Fruit fly (Drosophila melanogaster) whole organism, embryonic: ENCODE measurements around the gene Clc.
A peak's percentile ranks its signal among the peaks of the same experiment; 100 is the strongest.

Experiments
- Atf3 ChIP-seq: fragments of 200-800 bp; sonication (Bioruptor generic); optimal IDR thresholded peaks from 3 replicates; lab custom pipeline; 2016; ENCODE audit warnings: missing biosample characterization, missing genetic modification characterization
- Bgb ChIP-seq: fragments of 200-800 bp; sonication (Bioruptor generic); IDR thresholded peaks from 2 replicates; pipeline ENCODE4 v1.3.6; 2022; ENCODE audit warnings: missing biosample characterization, missing genetic modification characterization; ENCODE audit not compliant: partially characterized antibody
- CG11398 ChIP-seq: fragments of 200-800 bp; sonication (Bioruptor generic); optimal IDR thresholded peaks from 2 replicates; lab custom pipeline; 2016; ENCODE audit warnings: missing biosample characterization, missing genetic modification characterization
- CG15073 ChIP-seq: fragments of 200-800 bp; sonication (Bioruptor generic); optimal IDR thresholded peaks from 2 replicates; lab custom pipeline; 2016; ENCODE audit warnings: missing biosample characterization, missing genetic modification characterization
- CG16815 ChIP-seq: fragments of 200-800 bp; sonication (Bioruptor generic); optimal IDR thresholded peaks from 3 replicates; lab custom pipeline; 2017; ENCODE audit warnings: missing biosample characterization, mild to moderate bottlenecking, missing genetic modification characterization
- CG17361 ChIP-seq: fragments of 200-800 bp; sonication (Bioruptor generic); IDR thresholded peaks from 3 replicates; pipeline ENCODE4 v1.3.6; 2022; ENCODE audit warnings: missing biosample characterization, missing genetic modification characterization
- CG17912 ChIP-seq: fragments of 200-800 bp; sonication (Bioruptor generic); optimal IDR thresholded peaks from 2 replicates; lab custom pipeline; 2018; ENCODE audit warnings: missing biosample characterization, mild to moderate bottlenecking, missing genetic modification characterization
- CG2120 ChIP-seq: fragments of 200-800 bp; sonication (Bioruptor generic); optimal IDR thresholded peaks from 3 replicates; lab custom pipeline; 2016; ENCODE audit warnings: missing biosample characterization, missing genetic modification characterization
- CG31224 ChIP-seq: fragments of 200-800 bp; sonication (Bioruptor generic); IDR thresholded peaks from 2 replicates; pipeline ENCODE4 v1.3.6; 2022; ENCODE audit warnings: missing biosample characterization, missing genetic modification characterization
- CG31365 ChIP-seq: fragments of 200-800 bp; sonication (Bioruptor generic); optimal IDR thresholded peaks from 2 replicates; lab custom pipeline; 2018; ENCODE audit warnings: missing biosample characterization, mild to moderate bottlenecking, missing genetic modification characterization
- CG4820 ChIP-seq: fragments of 200-800 bp; sonication (Bioruptor generic); optimal IDR thresholded peaks from 3 replicates; lab custom pipeline; 2016; ENCODE audit warnings: missing biosample characterization, missing genetic modification characterization
- CG6272 ChIP-seq: fragments of 200-800 bp; sonication (Bioruptor generic); IDR thresholded peaks from 2 replicates; pipeline ENCODE4 v1.3.6; 2022; ENCODE audit warnings: missing biosample characterization, missing genetic modification characterization
- CG6654 ChIP-seq: fragments of 200-800 bp; sonication (Bioruptor generic); optimal IDR thresholded peaks from 2 replicates; lab custom pipeline; 2017; ENCODE audit warnings: missing biosample characterization, mild to moderate bottlenecking, missing genetic modification characterization
- CG6854 ChIP-seq: fragments of 200-800 bp; sonication (Bioruptor generic); optimal IDR thresholded peaks from 3 replicates; lab custom pipeline; 2017; ENCODE audit warnings: missing biosample characterization, mild to moderate bottlenecking, missing genetic modification characterization
- CG7372 ChIP-seq: fragments of 200-800 bp; sonication (Bioruptor generic); IDR thresholded peaks from 2 replicates; pipeline ENCODE4 v1.3.6; 2022; ENCODE audit warnings: missing biosample characterization, missing genetic modification characterization
- CG7839 ChIP-seq: fragments of 200-800 bp; sonication (Bioruptor generic); optimal IDR thresholded peaks from 3 replicates; lab custom pipeline; 2018; ENCODE audit warnings: missing biosample characterization, mild to moderate bottlenecking, missing genetic modification characterization, moderate library complexity
- CG9797 ChIP-seq: fragments of 200-800 bp; sonication (Bioruptor generic); optimal IDR thresholded peaks from 3 replicates; lab custom pipeline; 2018; ENCODE audit warnings: missing biosample characterization, mild to moderate bottlenecking, missing genetic modification characterization
- CoRest ChIP-seq: fragments of 200-800 bp; sonication (Bioruptor generic); optimal IDR thresholded peaks from 3 replicates; lab custom pipeline; 2018; ENCODE audit warnings: missing biosample characterization, mild to moderate bottlenecking, missing genetic modification characterization, moderate library complexity
- Dbx ChIP-seq: fragments of 200-800 bp; sonication (Bioruptor generic); IDR thresholded peaks from 3 replicates; pipeline ENCODE4 v1.3.6; 2022; ENCODE audit warnings: missing biosample characterization, missing genetic modification characterization
- Dref ChIP-seq: fragments of 200-800 bp; sonication (Bioruptor generic); IDR thresholded peaks from 2 replicates; pipeline ENCODE4 v1.3.6; 2022; ENCODE audit warnings: missing biosample characterization, missing genetic modification characterization
- HLHmδ ChIP-seq: fragments of 200-800 bp; sonication (Bioruptor generic); optimal IDR thresholded peaks from 2 replicates; lab custom pipeline; 2018; ENCODE audit warnings: missing biosample characterization, mild to moderate bottlenecking, missing genetic modification characterization, moderate library complexity
- HmgD ChIP-seq: fragments of 200-800 bp; sonication (Bioruptor generic); optimal IDR thresholded peaks from 3 replicates; lab custom pipeline; 2016; ENCODE audit warnings: missing biosample characterization, missing genetic modification characterization
- Hr78 ChIP-seq, 2 experiments: fragments of 200-800 bp in 1 of 2; fragments of >200 bp in 1 of 2; sonication (Bioruptor generic) in 1 of 2; optimal IDR thresholded peaks; 2 replicates each; lab custom pipeline; 2017 to 2019; ENCODE audit warnings: missing biosample characterization in 2 of 2, missing genetic modification characterization in 2 of 2, mild to moderate bottlenecking in 1 of 2, moderate library complexity in 1 of 2
- MBD-R2 ChIP-seq: fragments of 200-800 bp; sonication (Bioruptor generic); IDR thresholded peaks from 2 replicates; pipeline ENCODE4 v1.3.6; 2022; ENCODE audit warnings: missing biosample characterization, missing genetic modification characterization
- MESR4 ChIP-seq: fragments of 200-800 bp; sonication (Bioruptor generic); optimal IDR thresholded peaks from 2 replicates; lab custom pipeline; 2018; ENCODE audit warnings: missing biosample characterization, mild to moderate bottlenecking, missing genetic modification characterization, moderate library complexity
- NC2α ChIP-seq: fragments of 200-800 bp; sonication (Bioruptor generic); optimal IDR thresholded peaks from 2 replicates; lab custom pipeline; 2016; ENCODE audit warnings: missing biosample characterization, missing genetic modification characterization
- Oli ChIP-seq: fragments of 200-800 bp; sonication (Bioruptor generic); optimal IDR thresholded peaks from 2 replicates; lab custom pipeline; 2018; ENCODE audit warnings: missing biosample characterization, mild to moderate bottlenecking, missing genetic modification characterization, moderate library complexity
- Ravus ChIP-seq: fragments of 200-800 bp; sonication (Bioruptor generic); IDR thresholded peaks from 2 replicates; pipeline ENCODE4 v1.3.6; 2022; ENCODE audit warnings: missing biosample characterization, missing genetic modification characterization
- Six4 ChIP-seq: fragments of 200-800 bp; sonication (Bioruptor generic); optimal IDR thresholded peaks from 2 replicates; lab custom pipeline; 2016; ENCODE audit warnings: missing biosample characterization, missing genetic modification characterization
- Sry-δ ChIP-seq: fragments of 200-800 bp; sonication (Bioruptor generic); optimal IDR thresholded peaks from 2 replicates; lab custom pipeline; 2016; ENCODE audit warnings: missing biosample characterization, missing genetic modification characterization
- Taf1 ChIP-seq: fragments of 200-800 bp; sonication (Bioruptor generic); IDR thresholded peaks from 2 replicates; pipeline ENCODE4 v1.3.6; 2022; ENCODE audit warnings: missing biosample characterization, missing genetic modification characterization
- Vsx1 ChIP-seq: fragments of 200-800 bp; sonication (Bioruptor generic); optimal IDR thresholded peaks from 2 replicates; lab custom pipeline; 2017; ENCODE audit warnings: missing biosample characterization, mild to moderate bottlenecking, missing genetic modification characterization, missing genetic modification reagents
- ab ChIP-seq: fragments of 200-800 bp; sonication (Bioruptor generic); optimal IDR thresholded peaks from 2 replicates; lab custom pipeline; 2016; ENCODE audit warnings: missing biosample characterization, missing genetic modification characterization
- bigmax ChIP-seq: fragments of 200-800 bp; sonication (Bioruptor generic); optimal IDR thresholded peaks from 2 replicates; lab custom pipeline; 2018; ENCODE audit warnings: missing biosample characterization, mild to moderate bottlenecking, missing genetic modification characterization
- chinmo ChIP-seq: fragments of 200-800 bp; sonication (Bioruptor generic); IDR thresholded peaks from 4 replicates; pipeline ENCODE4 v1.3.6; 2022; ENCODE audit warnings: missing biosample characterization, missing genetic modification characterization; ENCODE audit not compliant: partially characterized antibody
- disco-r ChIP-seq: fragments of 200-800 bp; sonication (Bioruptor generic); optimal IDR thresholded peaks from 2 replicates; lab custom pipeline; 2016; ENCODE audit warnings: missing biosample characterization, missing genetic modification characterization
- fd96Cb ChIP-seq: fragments of 200-800 bp; sonication (Bioruptor generic); optimal IDR thresholded peaks from 2 replicates; lab custom pipeline; 2018; ENCODE audit warnings: missing biosample characterization, mild to moderate bottlenecking, missing genetic modification characterization, moderate library complexity
- ftz-f1 ChIP-seq: fragments of 200-800 bp; sonication (Bioruptor generic); optimal IDR thresholded peaks from 2 replicates; lab custom pipeline; 2016; ENCODE audit warnings: missing biosample characterization, missing genetic modification characterization
- gfzf ChIP-seq: fragments of 200-800 bp; sonication (Bioruptor generic); optimal IDR thresholded peaks from 2 replicates; lab custom pipeline; 2016; ENCODE audit warnings: missing biosample characterization, mild to moderate bottlenecking, missing genetic modification characterization, moderate library complexity
- grau ChIP-seq: fragments of 200-800 bp; optimal IDR thresholded peaks from 3 replicates; lab custom pipeline; 2019; ENCODE audit warnings: missing biosample characterization, mild to moderate bottlenecking, missing genetic modification characterization, moderate library complexity
- jing ChIP-seq: fragments of 200-800 bp; sonication (Bioruptor generic); optimal IDR thresholded peaks from 2 replicates; lab custom pipeline; 2018; ENCODE audit warnings: missing biosample characterization, mild to moderate bottlenecking, missing genetic modification characterization
- knrl ChIP-seq: fragments of 200-800 bp; sonication (Bioruptor generic); IDR thresholded peaks from 3 replicates; pipeline ENCODE4 v1.3.6; 2022; ENCODE audit warnings: missing biosample characterization, missing genetic modification characterization; ENCODE audit not compliant: partially characterized antibody
- lbe ChIP-seq: fragments of 200-800 bp; sonication (Bioruptor generic); optimal IDR thresholded peaks from 2 replicates; lab custom pipeline; 2016; ENCODE audit warnings: missing biosample characterization, mild to moderate bottlenecking, missing genetic modification characterization
- mirr ChIP-seq: fragments of 200-800 bp; sonication (Bioruptor generic); optimal IDR thresholded peaks from 3 replicates; lab custom pipeline; 2018; ENCODE audit warnings: missing biosample characterization, mild to moderate bottlenecking, missing genetic modification characterization
- row ChIP-seq: fragments of 200-800 bp; sonication (Bioruptor generic); IDR thresholded peaks from 3 replicates; pipeline ENCODE4 v1.3.6; 2022; ENCODE audit warnings: missing biosample characterization, missing genetic modification characterization
- sens ChIP-seq: fragments of 200-800 bp; sonication (Bioruptor generic); peaks from one replicate; lab custom pipeline; 2016; ENCODE audit warnings: missing biosample characterization, missing genetic modification characterization
- sim ChIP-seq: fragments of 200-800 bp; sonication (Bioruptor generic); IDR thresholded peaks from 2 replicates; pipeline ENCODE4 v1.3.6; 2022; ENCODE audit warnings: missing biosample characterization, missing genetic modification characterization
- stwl ChIP-seq: fragments of 200-800 bp; sonication (Bioruptor generic); optimal IDR thresholded peaks from 3 replicates; lab custom pipeline; 2018; ENCODE audit warnings: missing biosample characterization, mild to moderate bottlenecking, missing genetic modification characterization, moderate library complexity
- tll ChIP-seq, 2 experiments: fragments of 200-800 bp in 1 of 2; fragments of >200 bp in 1 of 2; sonication (Bioruptor generic) in 1 of 2; optimal IDR thresholded peaks; 2 replicates each; lab custom pipeline; 2017 to 2019; ENCODE audit warnings: missing biosample characterization in 2 of 2, missing genetic modification characterization in 2 of 2, mild to moderate bottlenecking in 1 of 2, moderate library complexity in 1 of 2
- trem ChIP-seq: fragments of 200-800 bp; optimal IDR thresholded peaks from 3 replicates; lab custom pipeline; 2019; ENCODE audit warnings: missing biosample characterization, mild to moderate bottlenecking, missing genetic modification characterization, moderate library complexity
- trh ChIP-seq: fragments of 200-800 bp; sonication (Bioruptor generic); optimal IDR thresholded peaks from 2 replicates; lab custom pipeline; 2016; ENCODE audit warnings: missing biosample characterization, missing genetic modification characterization
- tup ChIP-seq: fragments of 200-800 bp; sonication (Bioruptor generic); optimal IDR thresholded peaks from 2 replicates; lab custom pipeline; 2016; ENCODE audit warnings: missing biosample characterization, mild to moderate bottlenecking, missing genetic modification characterization, moderate library complexity

Gene Clc

dm6 chr3L:20226153-20226552 lies 14.7 kb upstream of the Clc start (continued):
- TF ChIP-seq grau (tag; lab: Kevin White, UChicago) (no peak), Ravus (GFP tag; lab: Robert Waterston, UW) (no peak), NC2α (GFP tag; lab: Kevin White, UChicago) (no peak), trem (tag; lab: Kevin White, UChicago) (peak; percentile 69), lbe (GFP tag; lab: Kevin White, UChicago) (no peak), row (GFP tag; lab: Robert Waterston, UW) (peak; percentile 27; the same call in 1 of the 3 replicates), jing (GFP tag; lab: Kevin White, UChicago) (no peak), CG6654 (GFP tag; lab: Kevin White, UChicago) (no peak), Bgb (no peak), HLHmδ (GFP tag; lab: Kevin White, UChicago) (no peak), CG7372 (GFP tag; lab: Robert Waterston, UW) (no peak), CG11398 (no peak), tup (GFP tag; lab: Kevin White, UChicago) (no peak), MBD-R2 (GFP tag; lab: Robert Waterston, UW) (peak; percentile 64), CG2120 (no peak), Taf1 (GFP tag; lab: Robert Waterston, UW) (no peak), sens (GFP tag; lab: Kevin White, UChicago) (peak; percentile 77), knrl (GFP tag; lab: Robert Waterston, UW) (peak; percentile 40; the same call in 1 of the 3 replicates), Dbx (no peak), CoRest (tag; lab: Kevin White, UChicago) (peak; percentile 38), CG4820 (GFP tag; lab: Kevin White, UChicago) (no peak), MESR4 (GFP tag; lab: Kevin White, UChicago) (peak; percentile 58), CG9797 (GFP tag; lab: Kevin White, UChicago) (peak; percentile 81), Dref (GFP tag; lab: Robert Waterston, UW) (peak; percentile 58), bigmax (no peak), sim (no peak), gfzf (peak; percentile 91), Atf3 (GFP tag; lab: Kevin White, UChicago) (no peak), tll (GFP tag; optimal IDR thresholded peaks at IDR 0.05; lab: Kevin White, UChicago) (no peak), ftz-f1 (GFP tag; lab: Kevin White, UChicago) (no peak), CG17361 (GFP tag; lab: Robert Waterston, UW) (no peak), CG16815 (GFP tag; lab: Kevin White, UChicago) (no peak), disco-r (GFP tag; lab: Kevin White, UChicago) (no peak), CG15073 (no peak), stwl (tag; lab: Kevin White, UChicago) (peak; percentile 58), CG31224 (GFP tag; lab: Robert Waterston, UW) (no peak), Six4 (GFP tag; lab: Kevin White, UChicago) (no peak), ab (GFP tag; lab: Kevin White, UChicago) (no peak), CG31365 (tag; lab: Kevin White, UChicago) (no peak), CG6854 (no peak), CG7839 (tag; lab: Kevin White, UChicago) (no peak), Hr78 (GFP tag; optimal IDR thresholded peaks at IDR 0.05; lab: Kevin White, UChicago) (no peak), chinmo (GFP tag; lab: Robert Waterston, UW) (no peak), Oli (tag; lab: Kevin White, UChicago) (no peak), Vsx1 (GFP tag; lab: Kevin White, UChicago) (no peak), CG6272 (GFP tag; lab: Robert Waterston, UW) (no peak), mirr (GFP tag; lab: Kevin White, UChicago) (no peak), Sry-δ (GFP tag; lab: Kevin White, UChicago) (peak; percentile 57), HmgD (GFP tag; lab: Kevin White, UChicago) (no peak), trh (GFP tag; lab: Kevin White, UChicago) (no peak), fd96Cb (tag; lab: Kevin White, UChicago) (no peak), CG17912 (GFP tag; lab: Kevin White, UChicago) (no peak)
